Fruit fly (Drosophila melanogaster): ENCODE measurements around the gene BORCS6.

dm6 chr3L:533807-534206, 6.8 kb upstream of the BORCS6 start:
- TF ChIP-seq CG34406 (GFP tag; optimal IDR thresholded peaks at IDR 0.05), result no peak
- no peak for TF ChIP-seq CG1621 (tag; optimal IDR thresholded peaks at IDR 0.05)
- no peak for TF ChIP-seq dac (GFP tag; optimal IDR thresholded peaks at IDR 0.05)
- TF ChIP-seq fd59A (GFP tag; optimal IDR thresholded peaks at IDR 0.05), result no peak
- TF ChIP-seq vri (GFP tag; optimal IDR thresholded peaks at IDR 0.05), result no peak
- TF ChIP-seq CG6163 (GFP tag; IDR thresholded peaks at IDR 0.05), result 0 out of 3 replicates have a peak, but pooled peaks have one; percentile 46
